Fruit fly (Drosophila melanogaster): ENCODE results near the gene Sk2.

Gene Sk2

DNA sequence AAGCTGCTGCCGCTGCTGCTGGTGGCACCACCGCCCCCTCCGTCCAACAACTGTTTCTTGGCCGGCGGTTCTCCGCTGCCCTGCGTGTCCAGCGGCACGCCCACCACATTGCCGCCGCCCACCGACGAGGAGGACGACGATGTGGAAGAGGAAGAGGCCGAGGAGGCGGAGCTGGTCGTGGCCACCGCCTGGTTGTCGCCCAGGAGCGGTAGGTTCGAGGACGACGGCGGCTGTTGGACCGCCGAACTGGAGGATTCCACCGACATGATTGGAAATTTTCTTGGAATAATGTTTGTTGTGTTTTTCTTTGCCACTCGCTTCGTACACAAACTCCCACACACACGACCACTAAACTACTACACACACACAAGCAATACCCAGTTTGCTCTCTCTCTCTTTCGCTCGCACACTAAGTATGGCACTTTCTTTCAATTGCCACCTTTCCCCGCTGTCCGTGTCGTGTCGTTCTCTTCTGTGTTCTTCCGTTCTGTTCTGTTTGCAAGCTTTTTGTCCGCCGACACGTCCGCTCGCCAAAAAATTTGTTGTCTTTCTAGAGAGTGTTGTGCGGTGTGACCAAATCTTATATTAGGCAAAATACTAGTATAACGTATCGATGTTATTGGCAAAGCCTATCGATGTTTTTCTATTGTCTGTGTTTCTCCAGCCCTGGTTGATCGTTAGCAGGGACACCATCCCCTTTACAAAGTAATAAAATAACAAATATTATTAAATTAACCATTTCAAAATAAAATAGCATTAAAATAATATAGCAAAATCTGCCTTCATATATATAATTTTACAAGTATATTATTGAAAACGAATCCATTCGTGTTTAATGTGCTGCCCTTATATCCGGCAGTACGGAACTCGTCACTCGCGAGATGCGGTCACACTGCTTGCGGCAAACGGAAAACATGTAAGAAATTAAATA, 23.7 kb downstream of the Sk2 start, which contains the start of the genes CG32486 and PAN3 (continued):
- TF ChIP-seq CG10631 (GFP tag; optimal IDR thresholded peaks at IDR 0.05) (peak; percentile 16), salr (GFP tag; optimal IDR thresholded peaks at IDR 0.05) (peak in 1 of 2 experiments; percentile 17), CG6276 (GFP tag; optimal IDR thresholded peaks at IDR 0.05) (no peak), CG9139 (GFP tag; optimal IDR thresholded peaks at IDR 0.05) (peak; percentile 58), CG3032 (tag; optimal IDR thresholded peaks at IDR 0.05) (peak; percentile 24), CG6808 (GFP tag; optimal IDR thresholded peaks at IDR 0.05) (no peak), Hr39 (GFP tag; optimal IDR thresholded peaks at IDR 0.05) (no peak), eg (GFP tag; IDR thresholded peaks at IDR 0.05) (peak; percentile 47; the same call in 2 of the 3 replicates), CG11902 (GFP tag; optimal IDR thresholded peaks at IDR 0.05) (no peak), net (GFP tag; optimal IDR thresholded peaks at IDR 0.05) (peak; percentile 65)

DNA sequence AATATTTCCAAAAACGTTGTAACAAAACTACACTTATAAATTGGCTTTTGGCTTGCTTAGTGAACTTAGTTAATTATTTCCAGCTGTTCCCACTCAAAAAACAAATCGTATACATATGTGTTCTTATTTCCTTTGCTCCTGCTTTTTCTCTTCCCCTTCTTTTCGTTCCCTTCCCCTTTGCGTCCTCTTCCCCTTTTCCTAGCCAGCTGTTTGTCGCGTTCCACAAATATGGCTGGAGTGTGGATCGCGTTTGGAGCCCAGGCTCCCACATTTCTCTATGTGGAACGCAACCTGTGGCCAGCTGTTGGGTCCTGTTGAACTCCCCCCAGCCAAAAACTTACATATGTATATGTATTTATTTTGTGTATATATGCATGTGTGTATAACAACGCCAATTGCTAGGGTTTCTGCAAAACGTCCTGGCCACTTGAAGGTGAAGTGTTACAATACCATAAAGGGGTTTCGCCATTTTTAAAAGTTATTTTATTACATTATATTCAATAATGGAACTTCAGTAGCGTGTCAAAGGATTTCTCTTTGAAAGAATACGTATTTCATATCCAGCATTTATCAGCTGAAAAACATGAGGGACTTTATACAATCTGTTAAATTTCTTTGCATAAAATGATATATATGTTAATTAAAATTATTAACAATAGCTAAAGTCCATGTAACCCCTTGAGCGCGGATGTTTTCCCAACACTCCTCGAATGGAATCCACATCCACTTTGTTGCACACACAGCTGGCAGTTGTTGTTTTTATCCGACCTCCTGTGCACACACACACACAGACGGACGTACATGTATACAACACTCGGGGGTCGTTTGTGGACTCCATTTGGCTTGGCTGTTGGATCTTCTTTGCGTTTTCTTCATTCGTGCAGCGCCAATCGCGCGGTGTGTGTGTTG, 25.0 kb downstream of the Sk2 start:
- peak; percentile 28 for TF ChIP-seq CG3919 (GFP tag; optimal IDR thresholded peaks at IDR 0.05)
- TF ChIP-seq dsx (GFP tag; optimal IDR thresholded peaks at IDR 0.05; ENCODE audit: poor library complexity, severe bottlenecking) = peak; percentile 90
- peak; percentile 41 for TF ChIP-seq Ets96B (tag; optimal IDR thresholded peaks at IDR 0.05)
- no peak for TF ChIP-seq CG8319 (GFP tag; optimal IDR thresholded peaks at IDR 0.05)
- peak; percentile 43 for TF ChIP-seq OdsH (GFP tag; optimal IDR thresholded peaks at IDR 0.05)
- peak; percentile 18 for TF ChIP-seq net (GFP tag; optimal IDR thresholded peaks at IDR 0.05)
- TF ChIP-seq Eip78C (GFP tag) = peak; percentile 66
- TF ChIP-seq CG6792 (GFP tag; optimal IDR thresholded peaks at IDR 0.05) = peak; percentile 18
- no peak for TF ChIP-seq cyc (GFP tag; optimal IDR thresholded peaks at IDR 0.05)
- TF ChIP-seq fd59A (GFP tag; optimal IDR thresholded peaks at IDR 0.05) = no peak
- TF ChIP-seq CG1621 (tag; optimal IDR thresholded peaks at IDR 0.05) = no peak
- TF ChIP-seq CG6163 (GFP tag; IDR thresholded peaks at IDR 0.05) = peak; percentile 35; the same call in 1 of the 3 replicates
- TF ChIP-seq Lpt (GFP tag; optimal IDR thresholded peaks at IDR 0.05) = no peak
- TF ChIP-seq Sox15 (GFP tag; optimal IDR thresholded peaks at IDR 0.05) = no peak
- TF ChIP-seq Met (GFP tag; optimal IDR thresholded peaks at IDR 0.05) = peak; percentile 26
- TF ChIP-seq CG8119 (GFP tag; IDR thresholded peaks at IDR 0.05) = peak; percentile 54; the same call in 2 of the 3 replicates
- TF ChIP-seq CG11902 (GFP tag; optimal IDR thresholded peaks at IDR 0.05) = no peak
- TF ChIP-seq fd85E (GFP tag; optimal IDR thresholded peaks at IDR 0.05) = no peak
- no peak for TF ChIP-seq CG11762 (GFP tag; optimal IDR thresholded peaks at IDR 0.05; ENCODE audit: insufficient read depth)
- no peak for TF ChIP-seq CG31627 (GFP tag; optimal IDR thresholded peaks at IDR 0.05)
- TF ChIP-seq CG6808 (GFP tag; optimal IDR thresholded peaks at IDR 0.05) = no peak
- TF ChIP-seq CG6276 (GFP tag; optimal IDR thresholded peaks at IDR 0.05) = no peak
- TF ChIP-seq Eip75B (GFP tag; optimal IDR thresholded peaks at IDR 0.05) = no peak
- peak; percentile 9 for TF ChIP-seq CG16779 (tag; optimal IDR thresholded peaks at IDR 0.05)
- TF ChIP-seq eg (GFP tag; IDR thresholded peaks at IDR 0.05) = no peak
- TF ChIP-seq Gug (GFP tag; IDR thresholded peaks at IDR 0.05) = no peak
- peak; percentile 24 for TF ChIP-seq achi (GFP tag; optimal IDR thresholded peaks at IDR 0.05)
- no peak for TF ChIP-seq Hr38 (GFP tag; optimal IDR thresholded peaks at IDR 0.05)
- peak; percentile 56 for TF ChIP-seq Eip93F (GFP tag; optimal IDR thresholded peaks at IDR 0.05)
- peak; percentile 33 for TF ChIP-seq Sox102F (GFP tag; optimal IDR thresholded peaks at IDR 0.05)
- no peak for TF ChIP-seq topi (GFP tag; optimal IDR thresholded peaks at IDR 0.05)
- no peak for TF ChIP-seq Hr39 (GFP tag; optimal IDR thresholded peaks at IDR 0.05)
- peak; percentile 12 for TF ChIP-seq Sox14 (GFP tag; optimal IDR thresholded peaks at IDR 0.05)
- no peak for TF ChIP-seq vri (GFP tag; optimal IDR thresholded peaks at IDR 0.05)
- TF ChIP-seq CG8632 (GFP tag; optimal IDR thresholded peaks at IDR 0.05) = peak; percentile 18
- no peak for TF ChIP-seq Ets21C (GFP tag; optimal IDR thresholded peaks at IDR 0.05)
- peak; percentile 50 for TF ChIP-seq CG32006 (GFP tag; optimal IDR thresholded peaks at IDR 0.05)
- TF ChIP-seq spab (GFP tag; optimal IDR thresholded peaks at IDR 0.05) = peak; percentile 7
- peak; percentile 31 for TF ChIP-seq pdm3 (GFP tag; optimal IDR thresholded peaks at IDR 0.05)
- peak; percentile 14 for TF ChIP-seq CG6854 (GFP tag; optimal IDR thresholded peaks at IDR 0.05)
- peak; percentile 40 for TF ChIP-seq Smox (GFP tag; optimal IDR thresholded peaks at IDR 0.05)
- TF ChIP-seq CG9139 (GFP tag; optimal IDR thresholded peaks at IDR 0.05) = no peak
